Worm (Caenorhabditis elegans): ENCODE results near the gene ZC190.10.

The ZC190.10 gene

ce11 chrV:8677193-8677592 is 18.9 kb downstream of the ZC190.10 start, which contains the start of gene ZC190.6:
Gene ZC190.6 (minus strand): TSS chrV:8677293.
- TF ChIP-seq tbx-37 (GFP tag; conservative IDR thresholded peaks at IDR 0.05) (no peak), tra-4 (tag; optimal IDR thresholded peaks at IDR 0.05) (no peak), ceh-13 (GFP tag; optimal IDR thresholded peaks at IDR 0.05) (no peak), ets-7 (tag; optimal IDR thresholded peaks at IDR 0.05) (no peak), flt-1 (GFP tag; IDR thresholded peaks at IDR 0.05) (no peak), B0310.2 (tag; optimal IDR thresholded peaks at IDR 0.05) (no peak), scrt-1 (GFP tag; IDR thresholded peaks at IDR 0.05) (no peak), hnd-1 (tag; optimal IDR thresholded peaks at IDR 0.05) (no peak), pes-1 (GFP tag; IDR thresholded peaks at IDR 0.05) (no peak), F13C5.2 (tag; optimal IDR thresholded peaks at IDR 0.05) (no peak), tbx-11 (GFP tag; IDR thresholded peaks at IDR 0.05) (no peak)

ce11 chrV:8673498-8673897 is 22.6 kb downstream of the ZC190.10 start, which contains the start of gene ZC190.5:
Gene ZC190.5 (minus strand): TSS chrV:8673598.
- TF ChIP-seq tbx-11 (GFP tag; IDR thresholded peaks at IDR 0.05) (no peak), scrt-1 (GFP tag; IDR thresholded peaks at IDR 0.05) (no peak), flt-1 (GFP tag; IDR thresholded peaks at IDR 0.05) (no peak), tra-4 (tag; optimal IDR thresholded peaks at IDR 0.05) (no peak), hnd-1 (tag; optimal IDR thresholded peaks at IDR 0.05) (no peak), ets-7 (tag; optimal IDR thresholded peaks at IDR 0.05) (no peak), hmbx-1 (tag; optimal IDR thresholded peaks at IDR 0.05) (no peak), B0310.2 (tag; optimal IDR thresholded peaks at IDR 0.05) (no peak), ama-1 (optimal IDR thresholded peaks at IDR 0.05) (no peak), aly-1 (tag; optimal IDR thresholded peaks at IDR 0.05) (no peak), tbx-37 (GFP tag; conservative IDR thresholded peaks at IDR 0.05) (no peak), ceh-36 (tag; optimal IDR thresholded peaks at IDR 0.05) (no peak), F13C5.2 (tag; optimal IDR thresholded peaks at IDR 0.05) (no peak), pes-1 (GFP tag; IDR thresholded peaks at IDR 0.05) (no peak)

ce11 chrV:8671568-8672123 is 24.5 kb downstream of the ZC190.10 start:
- TF ChIP-seq flt-1 (GFP tag; IDR thresholded peaks at IDR 0.05): no peak
- TF ChIP-seq hnd-1 (tag; optimal IDR thresholded peaks at IDR 0.05): no peak

ce11 chrV:8670759-8671158 is 25.4 kb downstream of the ZC190.10 start:
- TF ChIP-seq hmbx-1 (tag; optimal IDR thresholded peaks at IDR 0.05) (no peak), ceh-36 (tag; optimal IDR thresholded peaks at IDR 0.05) (no peak), tbx-37 (GFP tag; conservative IDR thresholded peaks at IDR 0.05) (no peak), ama-1 (optimal IDR thresholded peaks at IDR 0.05) (no peak), ets-7 (tag; optimal IDR thresholded peaks at IDR 0.05) (no peak), tra-4 (tag; optimal IDR thresholded peaks at IDR 0.05) (no peak), pes-1 (GFP tag; IDR thresholded peaks at IDR 0.05) (no peak), flt-1 (GFP tag; IDR thresholded peaks at IDR 0.05) (no peak), hnd-1 (tag; optimal IDR thresholded peaks at IDR 0.05) (no peak), ceh-13 (GFP tag; optimal IDR thresholded peaks at IDR 0.05) (no peak), sea-1 (GFP tag; conservative IDR thresholded peaks at IDR 0.05) (no peak), hmg-4 (GFP tag; optimal IDR thresholded peaks at IDR 0.05) (no peak), aly-1 (tag; optimal IDR thresholded peaks at IDR 0.05) (no peak), B0310.2 (tag; optimal IDR thresholded peaks at IDR 0.05) (no peak), scrt-1 (GFP tag; IDR thresholded peaks at IDR 0.05) (no peak), tbx-11 (GFP tag; IDR thresholded peaks at IDR 0.05) (no peak), F13C5.2 (tag; optimal IDR thresholded peaks at IDR 0.05) (no peak)

- TF ChIP-seq aly-1 (tag; optimal IDR thresholded peaks at IDR 0.05) (no peak), hmbx-1 (tag; optimal IDR thresholded peaks at IDR 0.05) (no peak), ceh-36 (tag; optimal IDR thresholded peaks at IDR 0.05) (no peak), hnd-1 (tag; optimal IDR thresholded peaks at IDR 0.05) (no peak), scrt-1 (GFP tag; IDR thresholded peaks at IDR 0.05) (no peak), ceh-13 (GFP tag; optimal IDR thresholded peaks at IDR 0.05) (no peak), ets-7 (tag; optimal IDR thresholded peaks at IDR 0.05) (no peak), B0310.2 (tag; optimal IDR thresholded peaks at IDR 0.05) (no peak), ama-1 (optimal IDR thresholded peaks at IDR 0.05) (no peak), hmg-4 (GFP tag; optimal IDR thresholded peaks at IDR 0.05) (no peak), pes-1 (GFP tag; IDR thresholded peaks at IDR 0.05) (no peak), flt-1 (GFP tag; IDR thresholded peaks at IDR 0.05) (no peak), F13C5.2 (tag; optimal IDR thresholded peaks at IDR 0.05) (no peak)
These were observed 27.9 kb downstream of the ZC190.10 start for ce11 chrV:8668224-8668623.

ce11 chrV:8667230-8668021 is 28.7 kb downstream of the ZC190.10 start:
- no peak for TF ChIP-seq ets-7 (tag; optimal IDR thresholded peaks at IDR 0.05)
- no peak for TF ChIP-seq sea-1 (GFP tag; conservative IDR thresholded peaks at IDR 0.05)
- TF ChIP-seq ceh-13 (GFP tag; optimal IDR thresholded peaks at IDR 0.05): no peak
- no peak for TF ChIP-seq flt-1 (GFP tag; IDR thresholded peaks at IDR 0.05)
- no peak for TF ChIP-seq ama-1 (optimal IDR thresholded peaks at IDR 0.05)
- no peak for TF ChIP-seq tra-4 (tag; optimal IDR thresholded peaks at IDR 0.05)
- TF ChIP-seq hnd-1 (tag; optimal IDR thresholded peaks at IDR 0.05): no peak
- no peak for TF ChIP-seq tbx-37 (GFP tag; conservative IDR thresholded peaks at IDR 0.05)
- TF ChIP-seq scrt-1 (GFP tag; IDR thresholded peaks at IDR 0.05): no peak
- no peak for TF ChIP-seq hmbx-1 (tag; optimal IDR thresholded peaks at IDR 0.05)
- no peak for TF ChIP-seq ceh-36 (tag; optimal IDR thresholded peaks at IDR 0.05)
- TF ChIP-seq F13C5.2 (tag; optimal IDR thresholded peaks at IDR 0.05): no peak
- TF ChIP-seq aly-1 (tag; optimal IDR thresholded peaks at IDR 0.05): no peak

- TF ChIP-seq ets-7 (tag; optimal IDR thresholded peaks at IDR 0.05): no peak
- TF ChIP-seq ama-1 (optimal IDR thresholded peaks at IDR 0.05): no peak
- TF ChIP-seq F13C5.2 (tag; optimal IDR thresholded peaks at IDR 0.05): no peak
- no peak for TF ChIP-seq sea-1 (GFP tag; conservative IDR thresholded peaks at IDR 0.05)
- no peak for TF ChIP-seq ceh-13 (GFP tag; optimal IDR thresholded peaks at IDR 0.05)
- no peak for TF ChIP-seq B0310.2 (tag; optimal IDR thresholded peaks at IDR 0.05)
- TF ChIP-seq ceh-36 (tag; optimal IDR thresholded peaks at IDR 0.05): no peak
- TF ChIP-seq tbx-11 (GFP tag; IDR thresholded peaks at IDR 0.05): no peak
- no peak for TF ChIP-seq hnd-1 (tag; optimal IDR thresholded peaks at IDR 0.05)
These were observed 30.4 kb downstream of the ZC190.10 start, which contains the start of gene ZC190.4 for ce11 chrV:8665765-8666164. Gene ZC190.4 (plus strand): TSS chrV:8666065.
